Worm (Caenorhabditis elegans): ENCODE measurements around the gene rad-51.

DNA sequence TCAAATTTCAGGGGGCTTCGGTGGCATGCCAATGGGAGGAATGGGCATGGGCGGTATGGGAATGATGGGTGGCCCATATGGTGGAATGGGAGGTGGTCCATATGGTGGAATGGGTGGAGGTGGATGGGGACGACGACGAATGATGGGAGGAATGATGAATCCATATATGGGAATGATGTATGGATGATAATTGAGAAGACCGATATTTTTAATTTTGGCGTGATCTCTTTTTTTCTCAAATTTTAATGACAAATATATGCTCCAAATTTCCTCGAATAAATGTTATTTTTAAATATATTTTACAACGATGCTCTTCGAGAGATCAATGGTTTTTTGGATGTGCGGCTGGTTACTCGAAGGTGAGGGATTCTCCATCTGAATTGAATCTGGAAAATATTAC is 6.3 kb downstream of the rad-51 start, which contains the start of gene Y43C5A.4:
- TF ChIP-seq nhr-23 (tag; optimal IDR thresholded peaks at IDR 0.05) (no peak), ceh-9 (tag; optimal IDR thresholded peaks at IDR 0.05) (no peak), nhr-77 (tag; optimal IDR thresholded peaks at IDR 0.05) (no peak), aly-2 (tag; optimal IDR thresholded peaks at IDR 0.05) (no peak), ztf-11 (tag; optimal IDR thresholded peaks at IDR 0.05) (no peak), nhr-25 (tag; optimal IDR thresholded peaks at IDR 0.05) (no peak), jun-1 (tag; optimal IDR thresholded peaks at IDR 0.05) (no peak), fkh-10 (GFP tag; optimal IDR thresholded peaks at IDR 0.05) (no peak), nhr-67 (tag; optimal IDR thresholded peaks at IDR 0.05) (no peak)
